Worm (Caenorhabditis elegans): ENCODE data around the gene T16G1.13.

T16G1.13 gene

DNA sequence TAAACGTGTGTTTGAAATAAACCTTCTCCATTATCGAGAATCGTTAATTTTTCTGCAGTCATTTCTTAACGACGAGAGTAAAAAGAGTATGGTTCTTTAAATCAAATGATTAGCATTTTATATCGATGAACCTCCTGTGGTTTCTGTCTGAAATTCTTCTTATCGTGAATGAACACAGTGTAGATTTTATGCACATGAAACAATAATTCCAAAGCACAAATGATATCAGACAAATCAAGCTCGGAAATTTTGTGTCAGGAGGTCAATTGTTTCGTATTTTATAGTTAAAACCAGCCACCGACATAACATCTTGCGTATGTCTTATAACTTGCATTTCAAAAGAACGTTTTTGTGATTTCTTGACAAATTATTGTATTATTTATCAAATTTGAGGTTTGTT is 12.6 kb upstream of the T16G1.13 start, which contains the start of gene T16G1.6 (continued):
- TF ChIP-seq ceh-28 (tag; optimal IDR thresholded peaks at IDR 0.05): no peak
- TF ChIP-seq daf-8 (GFP tag; IDR thresholded peaks at IDR 0.05): no peak
- TF ChIP-seq php-3 (GFP tag; IDR thresholded peaks at IDR 0.05): peak; percentile 65; the same call in 1 of the 2 replicates
- TF ChIP-seq Y105C5A.15 (GFP tag; IDR thresholded peaks at IDR 0.05): no peak
- TF ChIP-seq daf-16 (GFP tag; optimal IDR thresholded peaks at IDR 0.05): no peak
- TF ChIP-seq daf-16 (tag; optimal IDR thresholded peaks at IDR 0.05): peak; percentile 38
- peak; percentile 25 for TF ChIP-seq hlh-30 (tag; optimal IDR thresholded peaks at IDR 0.05; ENCODE audit: insufficient read depth)
- no peak for TF ChIP-seq madf-5 (GFP tag; IDR thresholded peaks at IDR 0.05)
- TF ChIP-seq ceh-44 (GFP tag; IDR thresholded peaks at IDR 0.05): no peak
- TF ChIP-seq lin-15B (tag; optimal IDR thresholded peaks at IDR 0.05): no peak
- no peak for TF ChIP-seq ctbp-1 (GFP tag; IDR thresholded peaks at IDR 0.05)
- no peak for TF ChIP-seq mdt-29 (GFP tag; IDR thresholded peaks at IDR 0.05)
- TF ChIP-seq rbr-2 (tag; optimal IDR thresholded peaks at IDR 0.05): no peak
- peak; percentile 88 for TF ChIP-seq pqm-1 (tag; optimal IDR thresholded peaks at IDR 0.05)
- no peak for TF ChIP-seq snpc-4 (tag; optimal IDR thresholded peaks at IDR 0.05)
- no peak for TF ChIP-seq spr-1 (tag; optimal IDR thresholded peaks at IDR 0.05)
- no peak for TF ChIP-seq nhr-111 (GFP tag; optimal IDR thresholded peaks at IDR 0.05)
- TF ChIP-seq Y48G9A.11 (GFP tag; IDR thresholded peaks at IDR 0.05): no peak
- no peak for TF ChIP-seq daf-19 (GFP tag; conservative IDR thresholded peaks at IDR 0.05)
- no peak for TF ChIP-seq nhr-11 (tag; optimal IDR thresholded peaks at IDR 0.05)
- TF ChIP-seq nhr-77 (tag; optimal IDR thresholded peaks at IDR 0.05): peak; percentile 80
- TF ChIP-seq F44E2.7 (GFP tag; IDR thresholded peaks at IDR 0.05): no peak
- TF ChIP-seq nhr-102 (tag; optimal IDR thresholded peaks at IDR 0.05): peak; percentile 71
- TF ChIP-seq ceh-20 (GFP tag; IDR thresholded peaks at IDR 0.05): no peak
- TF ChIP-seq dmd-8 (GFP tag; IDR thresholded peaks at IDR 0.05): no peak
- TF ChIP-seq tag-97 (GFP tag; IDR thresholded peaks at IDR 0.05): no peak
- TF ChIP-seq mes-2 (tag; optimal IDR thresholded peaks at IDR 0.05; ENCODE audit: poor library complexity, severe bottlenecking): no peak
- TF ChIP-seq egl-43 (GFP tag; IDR thresholded peaks at IDR 0.05): no peak
- no peak for TF ChIP-seq duxl-1 (tag; optimal IDR thresholded peaks at IDR 0.05; ENCODE audit: poor library complexity)
- no peak for TF ChIP-seq aly-2 (tag; optimal IDR thresholded peaks at IDR 0.05)

- no peak for TF ChIP-seq mxl-2 (GFP tag; conservative IDR thresholded peaks at IDR 0.05)
- peak; percentile 88 for TF ChIP-seq zip-2 (tag; optimal IDR thresholded peaks at IDR 0.05)
- TF ChIP-seq nhr-111 (GFP tag; optimal IDR thresholded peaks at IDR 0.05): no peak
- TF ChIP-seq nhr-77 (tag; optimal IDR thresholded peaks at IDR 0.05): peak; percentile 36
- TF ChIP-seq ces-1 (GFP tag; optimal IDR thresholded peaks at IDR 0.05): no peak
- no peak for TF ChIP-seq daf-8 (GFP tag; IDR thresholded peaks at IDR 0.05)
- no peak for TF ChIP-seq daf-16 (GFP tag; optimal IDR thresholded peaks at IDR 0.05)
- peak; percentile 76 for TF ChIP-seq daf-16 (tag; optimal IDR thresholded peaks at IDR 0.05)
- no peak for TF ChIP-seq F49E8.2 (tag; optimal IDR thresholded peaks at IDR 0.05; ENCODE audit: borderline replicate concordance)
- TF ChIP-seq ceh-28 (tag; optimal IDR thresholded peaks at IDR 0.05): no peak
- TF ChIP-seq dmd-6 (GFP tag; IDR thresholded peaks at IDR 0.05): 0 out of 2 replicates have a peak, but pooled peaks have one; percentile 23
- peak; percentile 40 for TF ChIP-seq pqm-1 (tag; optimal IDR thresholded peaks at IDR 0.05)
- TF ChIP-seq nhr-28 (tag; optimal IDR thresholded peaks at IDR 0.05): peak; percentile 58
- no peak for TF ChIP-seq nhr-41 (GFP tag; IDR thresholded peaks at IDR 0.05)
- no peak for TF ChIP-seq nhr-76 (tag; optimal IDR thresholded peaks at IDR 0.05)
- no peak for TF ChIP-seq dpl-1 (GFP tag; optimal IDR thresholded peaks at IDR 0.05)
These were observed 10.3 kb upstream of the T16G1.13 start, which contains the start of gene T16G1.5 for ce11 chrV:12939434-12939833. TSS of gene T16G1.5 (minus strand) at chrV:12939552.
